Worm (Caenorhabditis elegans) whole organism, L3 larva: ENCODE data around the gene ceh-82.

Experiments
- aly-2 ChIP-seq: fragments of 150-350 bp; optimal IDR thresholded peaks from 2 replicates; lab custom pipeline; 2014; ENCODE audit warnings: missing biosample characterization, missing genetic modification characterization
- nhr-23 ChIP-seq: fragments of 150-350 bp; optimal IDR thresholded peaks from 2 replicates; lab custom pipeline; 2014; ENCODE audit warnings: missing biosample characterization, missing genetic modification reagents, missing genetic modification characterization
- nhr-237 ChIP-seq: fragments of 150-350 bp; optimal IDR thresholded peaks from 2 replicates; lab custom pipeline; 2014; ENCODE audit warnings: missing biosample characterization, missing genetic modification characterization
- nhr-77 ChIP-seq: fragments of 150-350 bp; optimal IDR thresholded peaks from 2 replicates; lab custom pipeline; 2014; ENCODE audit warnings: missing biosample characterization, missing genetic modification characterization
- unc-39 ChIP-seq: sonication (generic microtip); optimal IDR thresholded peaks from 4 replicates; lab custom pipeline; 2017; ENCODE audit warnings: missing biosample characterization, missing genetic modification characterization
- unc-62 ChIP-seq: fragments of 150-350 bp; sonication (generic microtip); optimal IDR thresholded peaks from 4 replicates; lab custom pipeline; 2014; ENCODE audit warnings: missing biosample characterization, missing genetic modification reagents, missing genetic modification characterization

DNA sequence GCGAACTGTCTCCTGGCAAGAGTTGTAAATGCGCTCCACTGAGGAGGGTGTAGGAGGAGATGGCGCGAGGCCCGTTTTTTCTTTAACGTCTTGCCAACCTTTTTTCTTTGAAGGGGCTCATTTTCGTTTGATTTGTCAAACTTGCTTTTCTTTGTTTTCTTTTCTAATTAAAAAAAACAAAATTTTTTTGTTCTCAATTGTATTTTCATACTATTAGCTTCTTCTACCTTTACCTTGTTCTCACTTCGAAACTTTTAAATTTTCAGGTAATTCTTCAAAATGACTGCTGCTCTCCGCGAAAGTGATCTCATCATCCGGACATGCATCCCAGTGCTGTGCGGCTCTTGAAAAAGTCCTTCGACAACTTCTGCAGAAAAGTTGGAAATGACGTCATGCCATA is 22.1 kb upstream of the ceh-82 start, which contains the start of gene fbxa-184:
- TF ChIP-seq aly-2 (tag; lab: Kevin White, UChicago), result no peak
- no peak for TF ChIP-seq unc-62 (GFP tag; lab: Kevin White, UChicago)
- no peak for TF ChIP-seq nhr-77 (tag; lab: Kevin White, UChicago)
- no peak for TF ChIP-seq nhr-23
- TF ChIP-seq nhr-237 (tag; lab: Kevin White, UChicago), result no peak
- no peak for TF ChIP-seq unc-39 (tag; lab: Kevin White, UChicago)
